Worm (Caenorhabditis elegans) whole organism, late embryonic: ENCODE data around the gene F46B3.7.

Source experiments
- Y22D7AL.16 ChIP-seq: sonication (generic microtip); optimal IDR thresholded peaks from 2 replicates; lab custom pipeline; 2016; ENCODE audit warnings: missing genetic modification characterization, missing compliant biosample characterization
- ama-1 ChIP-seq: fragments of 150-350 bp; optimal IDR thresholded peaks from 2 replicates; lab custom pipeline; 2014
- ceh-22 ChIP-seq: sonication (generic microtip); optimal IDR thresholded peaks from 2 replicates; lab custom pipeline; 2017; ENCODE audit warnings: missing biosample characterization, missing genetic modification characterization
- pha-4 ChIP-seq: fragments of 150-350 bp; optimal IDR thresholded peaks from 2 replicates; lab custom pipeline; 2018; ENCODE audit warnings: missing biosample characterization, missing genetic modification reagents, missing genetic modification characterization

DNA sequence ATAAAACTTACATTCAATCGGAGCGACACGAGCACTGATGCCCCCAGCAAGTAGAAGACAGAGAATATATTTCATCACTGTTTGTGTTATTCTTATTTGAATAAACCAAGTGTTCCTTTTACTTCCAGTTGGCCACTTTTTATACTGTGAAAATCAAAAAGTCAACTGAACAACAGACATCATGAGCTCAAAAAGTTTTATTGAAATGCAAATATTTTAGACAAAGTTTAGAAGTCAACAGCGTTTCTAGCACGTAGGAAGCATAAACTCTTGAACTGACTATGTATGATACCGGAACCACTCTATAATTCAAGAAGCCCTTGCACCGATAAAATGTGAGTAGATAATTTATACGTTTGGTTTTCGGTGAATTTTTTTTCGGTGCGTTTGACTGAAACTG, 12.7 kb upstream of the F46B3.7 start, which contains the start of gene F46B3.14:
- TF ChIP-seq ama-1 (lab: Kevin White, UChicago) (no peak), pha-4 (tag; lab: Kevin White, UChicago) (no peak), Y22D7AL.16 (tag; lab: Kevin White, UChicago) (no peak), ceh-22 (tag; lab: Kevin White, UChicago) (no peak)
